Fruit fly (Drosophila melanogaster): ENCODE results near the gene CG34278.

CG34278 gene

DNA sequence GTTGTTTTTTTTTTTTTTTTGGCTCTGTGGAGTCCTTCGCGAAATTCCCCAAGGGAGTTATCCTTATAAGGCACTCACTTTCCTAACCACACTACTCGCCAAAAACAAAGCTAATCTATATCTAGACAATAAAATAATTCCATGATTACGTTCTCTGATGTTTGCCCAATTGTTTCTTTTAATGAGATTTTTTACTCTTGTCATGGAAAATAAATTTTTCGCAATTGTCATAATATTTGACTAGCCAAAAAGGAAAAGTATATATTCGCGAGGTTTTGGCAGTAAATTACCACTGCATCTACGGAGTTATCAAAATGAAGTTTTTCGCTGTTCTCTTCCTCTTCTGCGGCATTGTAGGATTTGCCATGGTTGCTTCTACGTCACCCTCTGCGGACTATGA is at the start of gene CG34278:
Gene CG34278, plus strand, starts transcription at position 301 of the 400 bp plus-strand sequence.
- TF ChIP-seq CG8478 (optimal IDR thresholded peaks at IDR 0.05): no peak
- no peak for TF ChIP-seq CTCF (optimal IDR thresholded peaks at IDR 0.05)

DNA sequence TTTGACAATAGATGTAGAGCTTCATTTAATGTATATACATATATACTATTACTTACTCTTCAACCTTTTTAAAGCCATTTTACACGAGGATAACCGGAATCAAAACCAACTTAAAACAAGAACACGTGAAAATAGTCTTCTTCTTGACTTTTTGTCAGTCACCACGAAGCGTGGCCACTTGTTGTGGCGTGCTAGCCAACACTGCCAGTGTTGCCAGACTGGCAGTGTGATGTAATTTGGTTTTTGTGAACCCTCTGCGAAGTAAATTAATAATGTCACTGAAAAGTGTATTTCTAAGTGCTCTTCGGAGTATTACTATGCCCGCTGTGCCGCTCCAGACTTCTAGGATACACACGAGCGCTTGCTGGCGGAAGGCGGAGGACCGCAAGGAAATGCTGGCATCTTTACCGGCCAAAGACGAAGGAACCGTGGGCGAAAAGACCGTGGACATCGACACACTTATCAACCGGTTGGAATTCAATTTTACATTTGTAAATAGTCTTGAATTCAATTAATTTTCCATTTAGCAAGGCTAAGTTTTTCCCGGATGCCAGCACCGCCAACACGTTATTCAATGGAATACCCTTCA is 47.6 kb upstream of the CG34278 start, which contains the start of the genes Ns1 and mRpS11:
Gene Ns1, minus strand, starts transcription at position 150 of the 589 bp plus-strand sequence.
Gene mRpS11, plus strand, starts transcription at position 207 of the 589 bp plus-strand sequence.
- TF ChIP-seq CG8478 (optimal IDR thresholded peaks at IDR 0.05) (no peak), CTCF (optimal IDR thresholded peaks at IDR 0.05) (peak; percentile 14 to 34)

- TF ChIP-seq CG8478 (optimal IDR thresholded peaks at IDR 0.05) (no peak), CTCF (optimal IDR thresholded peaks at IDR 0.05) (peak in 1 of 2 experiments; percentile 8)
These were observed 42.3 kb upstream of the CG34278 start for dm6 chr3R:17077968-17078417.

DNA sequence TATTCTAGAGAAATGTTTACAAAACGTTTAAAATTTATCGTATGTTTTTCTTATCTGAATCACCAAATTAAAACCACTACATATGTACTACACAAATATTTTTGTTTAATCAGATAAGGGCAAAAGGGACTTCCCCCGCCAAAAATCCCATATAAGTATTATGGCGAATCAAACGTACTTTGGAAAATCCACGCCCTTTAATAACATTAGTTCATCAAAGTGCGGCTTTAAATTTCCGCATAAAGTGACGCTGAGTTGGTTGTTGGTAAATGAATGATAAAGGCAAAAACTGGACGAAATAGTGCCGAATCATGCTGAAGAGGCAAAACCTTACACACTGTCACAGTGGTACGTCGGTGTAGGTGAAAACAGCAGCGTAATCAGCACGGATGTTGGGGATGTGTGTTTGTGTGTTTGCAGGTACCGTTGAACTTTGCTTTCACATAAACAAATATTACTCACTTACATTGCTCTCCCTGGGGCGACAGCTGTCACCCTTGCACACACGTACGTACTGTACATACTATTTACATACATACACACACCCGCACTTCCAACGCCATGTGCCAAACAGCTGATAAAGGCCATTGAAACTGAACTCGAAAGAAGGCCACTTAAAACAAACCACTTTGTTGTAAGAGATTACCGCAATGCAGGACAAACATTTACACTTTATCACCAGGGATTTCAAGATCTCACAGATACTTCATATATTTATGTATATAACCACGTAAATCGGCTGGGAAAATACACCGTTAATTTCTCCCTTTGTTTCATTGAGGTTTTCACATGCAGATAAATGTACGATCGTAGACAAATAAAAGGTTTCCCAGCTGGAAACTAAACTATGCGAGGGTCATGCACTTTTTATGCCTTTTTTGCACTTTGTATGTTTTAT is 41.1 kb upstream of the CG34278 start:
- no peak for TF ChIP-seq CTCF (optimal IDR thresholded peaks at IDR 0.05)
- no peak for TF ChIP-seq CG8478 (optimal IDR thresholded peaks at IDR 0.05)

DNA sequence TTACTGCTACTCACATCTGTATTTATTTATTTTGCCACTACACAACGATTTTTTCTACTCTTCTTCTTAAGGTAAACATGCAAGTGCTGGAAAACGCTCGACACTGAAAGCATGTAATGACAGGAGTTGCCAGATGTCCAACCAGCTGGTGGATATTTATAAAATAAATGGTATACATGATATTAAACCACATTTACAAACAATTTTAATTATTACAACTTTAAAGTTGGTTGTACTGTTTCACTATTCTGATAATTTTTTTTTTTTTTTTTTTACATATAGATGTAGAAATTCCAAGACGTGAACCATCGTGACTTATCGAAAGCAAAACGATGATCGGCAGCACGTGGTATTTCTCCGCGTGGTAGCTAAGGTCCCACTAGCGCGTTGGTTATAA is 40.4 kb upstream of the CG34278 start, which contains the start of the genes Keap1 and kuk:
Gene Keap1, minus strand, starts transcription at position 87 of the 397 bp plus-strand sequence.
Gene kuk, plus strand, starts transcription at position 386 of the 397 bp plus-strand sequence.
- TF ChIP-seq CG8478 (optimal IDR thresholded peaks at IDR 0.05): no peak
- TF ChIP-seq CTCF (optimal IDR thresholded peaks at IDR 0.05): peak in 1 of 2 experiments; percentile 54

DNA sequence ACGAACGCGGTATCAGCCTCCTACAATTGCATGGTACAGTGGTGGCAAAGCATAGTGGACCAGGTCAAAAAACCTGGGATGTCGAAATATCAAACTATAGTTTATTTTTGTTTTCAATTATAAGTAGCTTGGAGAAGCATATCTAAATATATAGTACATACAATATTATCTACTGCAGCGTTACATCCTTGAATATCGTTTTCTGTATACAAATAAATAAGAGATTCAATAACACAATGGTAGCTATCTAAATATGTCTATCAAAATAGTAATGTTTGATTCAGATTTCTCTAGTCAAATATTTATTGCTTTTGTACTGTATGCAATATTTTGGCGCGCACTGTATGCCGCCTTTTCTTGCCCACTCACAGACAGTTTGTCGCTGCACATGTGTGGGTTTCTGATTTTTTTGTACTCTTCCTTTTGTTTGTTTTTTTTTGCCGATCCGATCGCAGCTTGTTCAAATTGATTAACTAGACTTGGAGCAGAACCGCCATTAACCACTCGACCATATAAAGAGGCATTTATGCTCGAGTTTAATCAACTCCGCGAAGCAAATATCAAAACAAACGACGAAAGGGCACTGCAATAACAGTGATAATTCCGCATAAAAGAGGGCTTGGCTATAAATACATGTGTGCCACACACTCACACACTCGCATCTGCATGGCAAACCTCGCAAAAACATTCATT is 39.5 kb upstream of the CG34278 start:
- TF ChIP-seq CTCF (optimal IDR thresholded peaks at IDR 0.05) (no peak), CG8478 (optimal IDR thresholded peaks at IDR 0.05) (no peak)

dm6 chr3R:17081359-17081935 is 38.8 kb upstream of the CG34278 start:
- TF ChIP-seq CTCF (optimal IDR thresholded peaks at IDR 0.05) (no peak), CG8478 (optimal IDR thresholded peaks at IDR 0.05) (no peak)

dm6 chr3R:17082471-17082870 is 37.8 kb upstream of the CG34278 start:
- TF ChIP-seq CG8478 (optimal IDR thresholded peaks at IDR 0.05): no peak
- TF ChIP-seq CTCF (optimal IDR thresholded peaks at IDR 0.05): no peak

DNA sequence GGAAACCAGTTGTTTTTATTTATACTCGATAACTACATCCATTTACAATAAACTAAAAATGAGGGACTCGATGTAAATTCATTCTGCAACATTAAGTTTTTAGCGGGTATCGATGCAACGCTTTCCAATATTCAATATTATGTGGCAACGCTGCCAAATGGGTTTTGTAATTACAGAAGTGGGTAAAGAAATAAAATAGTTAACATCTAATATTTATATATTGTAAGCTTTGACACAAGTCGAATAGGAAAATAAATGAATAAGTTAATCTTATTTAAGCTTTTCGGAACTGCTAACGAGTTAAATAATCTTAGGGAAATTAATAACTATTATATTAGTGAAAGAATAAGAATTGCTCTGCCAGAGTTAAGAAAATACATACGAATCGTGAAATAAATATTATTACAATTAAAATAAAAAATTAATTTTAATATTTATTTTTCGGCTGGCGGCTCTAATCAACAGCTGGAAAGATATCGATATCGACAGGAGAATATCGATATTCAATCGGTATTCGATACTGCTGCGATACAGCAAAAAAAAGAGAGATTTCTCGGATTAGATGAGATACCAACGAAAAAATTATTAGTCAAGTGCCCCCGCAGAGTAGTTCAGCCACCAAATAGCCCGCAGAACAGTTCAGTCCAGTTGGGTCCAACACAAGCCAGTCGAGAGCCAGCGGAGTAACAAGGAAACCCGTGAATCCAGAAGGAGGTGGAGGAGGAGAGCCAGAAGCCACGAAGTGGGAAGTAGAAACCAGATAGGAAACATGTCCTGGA is 35.0 kb upstream of the CG34278 start, which contains the start of gene GckIII:
Gene GckIII, plus strand, starts transcription at position 485 of the 779 bp plus-strand sequence.
- TF ChIP-seq CTCF (optimal IDR thresholded peaks at IDR 0.05) (no peak), CG8478 (optimal IDR thresholded peaks at IDR 0.05) (no peak)

dm6 chr3R:17087977-17088618 is 32.2 kb upstream of the CG34278 start, which contains the start of gene cal1:
TSS of gene cal1 (plus strand) at chr3R:17088280.
- TF ChIP-seq CTCF (optimal IDR thresholded peaks at IDR 0.05) (no peak), CG8478 (optimal IDR thresholded peaks at IDR 0.05) (no peak)

dm6 chr3R:17108881-17109280 is 11.4 kb upstream of the CG34278 start:
- TF ChIP-seq CTCF (optimal IDR thresholded peaks at IDR 0.05) (peak; percentile 63 to 86), CG8478 (optimal IDR thresholded peaks at IDR 0.05) (no peak)

dm6 chr3R:17110880-17111726 is 9.2 kb upstream of the CG34278 start:
- TF ChIP-seq CTCF (optimal IDR thresholded peaks at IDR 0.05) (no peak), CG8478 (optimal IDR thresholded peaks at IDR 0.05) (no peak)

Data from S2 (cell line).